Worm (Caenorhabditis elegans) whole organism, young adult: ENCODE data around the gene C09G12.5.
A peak's percentile ranks its signal among the peaks of the same experiment; 100 is the strongest.
"Not testable (repeated sequence)": the region's sequence is repeated elsewhere in the genome, so short reads cannot be mapped to it uniquely, and the experiment has no call there.

ENCODE experiments used
- B0261.1 ChIP-seq: sonication (generic microtip); optimal IDR thresholded peaks from 2 replicates; lab custom pipeline; 2016; ENCODE audit warnings: mild to moderate bottlenecking, missing genetic modification characterization, moderate library complexity, missing compliant biosample characterization
- C17E4.6 ChIP-seq: fragments of 200-800 bp; sonication (Bioruptor generic); IDR thresholded peaks from 2 replicates; pipeline ENCODE4 v1.3.6; 2022; ENCODE audit warnings: missing genetic modification reagents, missing genetic modification characterization, missing compliant biosample characterization
- F33H1.4 ChIP-seq: fragments of 200-800 bp; sonication (Bioruptor generic); IDR thresholded peaks from 2 replicates; pipeline ENCODE4 v1.3.6; 2022; ENCODE audit warnings: missing genetic modification reagents, missing genetic modification characterization, missing compliant biosample characterization
- F49E8.2 ChIP-seq: sonication (generic microtip); optimal IDR thresholded peaks from 3 replicates; lab custom pipeline; 2017; ENCODE audit warnings: missing genetic modification characterization, mild to moderate bottlenecking, missing compliant biosample characterization, antibody characterized with exemption, moderate library complexity; ENCODE audit not compliant: insufficient read depth
- F57A8.1 ChIP-seq: fragments of 200-800 bp; sonication (Bioruptor generic); optimal IDR thresholded peaks from 2 replicates; lab custom pipeline; 2018; ENCODE audit warnings: mild to moderate bottlenecking, missing genetic modification characterization, moderate library complexity, missing compliant biosample characterization
- T07F8.4 ChIP-seq: sonication (generic microtip); optimal IDR thresholded peaks from 2 replicates; lab custom pipeline; 2016; ENCODE audit warnings: mild to moderate bottlenecking, missing genetic modification characterization, moderate library complexity, missing compliant biosample characterization
- Y53G8AR.9 ChIP-seq: fragments of 200-800 bp; sonication (Bioruptor generic); conservative IDR thresholded peaks from 2 replicates; pipeline ENCODE4 v1.3.6; 2022; ENCODE audit warnings: missing genetic modification reagents, missing genetic modification characterization, missing compliant biosample characterization
- ZK185.1 ChIP-seq: sonication (generic microtip); optimal IDR thresholded peaks from 2 replicates; lab custom pipeline; 2016; ENCODE audit warnings: mild to moderate bottlenecking, missing genetic modification characterization, missing compliant biosample characterization; ENCODE audit not compliant: poor library complexity, severe bottlenecking
- aptf-3 ChIP-seq: fragments of 200-800 bp; sonication (Bioruptor generic); IDR thresholded peaks from 2 replicates; pipeline ENCODE4 v1.3.6; 2022; ENCODE audit warnings: missing genetic modification characterization, missing compliant biosample characterization
- ceh-40 ChIP-seq: fragments of 200-800 bp; sonication (Bioruptor generic); IDR thresholded peaks from 2 replicates; pipeline ENCODE4 v1.3.6; 2022; ENCODE audit warnings: missing genetic modification characterization, missing compliant biosample characterization
- chd-7 ChIP-seq: sonication (generic microtip); optimal IDR thresholded peaks from 2 replicates; lab custom pipeline; 2016; ENCODE audit warnings: mild to moderate bottlenecking, missing genetic modification characterization, moderate library complexity, missing compliant biosample characterization
- dox-1 ChIP-seq: fragments of 200-800 bp; sonication (Bioruptor generic); IDR thresholded peaks from 2 replicates; pipeline ENCODE4 v1.3.6; 2022; ENCODE audit warnings: missing genetic modification reagents, missing genetic modification characterization, missing compliant biosample characterization
- dpff-1 ChIP-seq: sonication (generic microtip); optimal IDR thresholded peaks from 2 replicates; lab custom pipeline; 2017; ENCODE audit warnings: mild to moderate bottlenecking, missing genetic modification characterization, missing compliant biosample characterization
- dpl-1 ChIP-seq: fragments of 150-350 bp; optimal IDR thresholded peaks from 2 replicates; lab custom pipeline; 2014; ENCODE audit warnings: missing biosample characterization, missing genetic modification reagents, missing genetic modification characterization
- efl-1 ChIP-seq: fragments of 150-350 bp; optimal IDR thresholded peaks from 2 replicates; lab custom pipeline; 2014; ENCODE audit warnings: missing biosample characterization, missing genetic modification reagents, missing genetic modification characterization
- egl-18 ChIP-seq: fragments of 200-800 bp; sonication (Bioruptor generic); IDR thresholded peaks from 2 replicates; pipeline ENCODE4 v1.3.6; 2022; ENCODE audit warnings: missing genetic modification reagents, missing genetic modification characterization, missing compliant biosample characterization
- egl-44 ChIP-seq: fragments of 200-800 bp; sonication (Bioruptor generic); IDR thresholded peaks from 2 replicates; pipeline ENCODE4 v1.3.6; 2022; ENCODE audit warnings: missing genetic modification reagents, missing genetic modification characterization, missing compliant biosample characterization
- gei-17 ChIP-seq: fragments of 200-800 bp; sonication (Bioruptor generic); optimal IDR thresholded peaks from 2 replicates; lab custom pipeline; 2018; ENCODE audit warnings: mild to moderate bottlenecking, missing genetic modification characterization, missing compliant biosample characterization
- let-526 ChIP-seq: fragments of 200-800 bp; sonication (Bioruptor generic); IDR thresholded peaks from 2 replicates; pipeline ENCODE4 v1.3.6; 2022; ENCODE audit warnings: missing genetic modification reagents, missing genetic modification characterization, missing compliant biosample characterization
- lin-35 ChIP-seq, 3 experiments: fragments of 150-350 bp in 2 of 3; sonication (generic microtip) in 1 of 3; optimal IDR thresholded peaks; 2 replicates each; lab custom pipeline; 2014 to 2018; ENCODE audit warnings: missing biosample characterization in 3 of 3, missing genetic modification characterization in 3 of 3, missing genetic modification reagents in 3 of 3
- lin-40 ChIP-seq: sonication (generic microtip); optimal IDR thresholded peaks from 2 replicates; lab custom pipeline; 2016; ENCODE audit warnings: missing genetic modification characterization, mild to moderate bottlenecking, missing compliant biosample characterization, missing genotype, missing genetic modification reagents
- madf-6 ChIP-seq: fragments of 200-800 bp; sonication (Bioruptor generic); IDR thresholded peaks from 2 replicates; pipeline ENCODE4 v1.3.6; 2022; ENCODE audit warnings: missing genetic modification reagents, missing genetic modification characterization, missing compliant biosample characterization
- nhr-90 ChIP-seq: sonication (generic microtip); optimal IDR thresholded peaks from 2 replicates; lab custom pipeline; 2016; ENCODE audit warnings: missing genotype, mild to moderate bottlenecking, missing genetic modification characterization, missing compliant biosample characterization
- pha-4 ChIP-seq: fragments of 150-350 bp; sonication (generic microtip); optimal IDR thresholded peaks from 2 replicates; lab custom pipeline; 2014; ENCODE audit warnings: missing biosample characterization, missing genetic modification reagents, missing genetic modification characterization
- rpc-1 ChIP-seq, 2 experiments: fragments of 150-350 bp in 1 of 2; sonication (generic microtip) in 1 of 2; optimal IDR thresholded peaks; 2 replicates each; lab custom pipeline; 2014 to 2018; ENCODE audit warnings: missing biosample characterization in 1 of 2, missing genetic modification characterization in 1 of 2, missing genetic modification reagents in 1 of 2, missing genotype in 1 of 2
- snpc-1.3 ChIP-seq: sonication (generic microtip); optimal IDR thresholded peaks from 2 replicates; lab custom pipeline; 2017; ENCODE audit warnings: missing genetic modification characterization, mild to moderate bottlenecking, missing compliant biosample characterization, antibody characterized with exemption, moderate library complexity, missing genotype, missing genetic modification reagents; ENCODE audit not compliant: insufficient read depth
- sptf-2 ChIP-seq: fragments of 200-800 bp; sonication (Bioruptor generic); optimal IDR thresholded peaks from 2 replicates; lab custom pipeline; 2018; ENCODE audit warnings: mild to moderate bottlenecking, missing genetic modification characterization, missing compliant biosample characterization
- tlf-1 ChIP-seq: fragments of 200-800 bp; sonication (Bioruptor generic); optimal IDR thresholded peaks from 2 replicates; lab custom pipeline; 2018; ENCODE audit warnings: mild to moderate bottlenecking, missing genetic modification characterization, missing compliant biosample characterization
- unc-62 ChIP-seq: fragments of 150-350 bp; optimal IDR thresholded peaks from 2 replicates; lab custom pipeline; 2014; ENCODE audit warnings: missing biosample characterization, missing genetic modification reagents, missing genetic modification characterization
- zfh-2 ChIP-seq: fragments of 200-800 bp; sonication (Bioruptor generic); conservative IDR thresholded peaks from 2 replicates; pipeline ENCODE4 v1.3.6; 2022; ENCODE audit warnings: missing genetic modification reagents, missing genetic modification characterization, missing compliant biosample characterization
- ztf-18 ChIP-seq: sonication (generic microtip); optimal IDR thresholded peaks from 2 replicates; lab custom pipeline; 2016; ENCODE audit warnings: missing genotype, mild to moderate bottlenecking, missing genetic modification characterization, missing compliant biosample characterization
- ztf-26 ChIP-seq: sonication (generic microtip); optimal IDR thresholded peaks from 2 replicates; lab custom pipeline; 2017; ENCODE audit warnings: missing genetic modification characterization, missing compliant biosample characterization
- ztf-3 ChIP-seq: fragments of 200-800 bp; sonication (Bioruptor generic); optimal IDR thresholded peaks from 2 replicates; lab custom pipeline; 2018; ENCODE audit warnings: mild to moderate bottlenecking, missing genetic modification characterization, missing compliant biosample characterization

Gene C09G12.5

DNA sequence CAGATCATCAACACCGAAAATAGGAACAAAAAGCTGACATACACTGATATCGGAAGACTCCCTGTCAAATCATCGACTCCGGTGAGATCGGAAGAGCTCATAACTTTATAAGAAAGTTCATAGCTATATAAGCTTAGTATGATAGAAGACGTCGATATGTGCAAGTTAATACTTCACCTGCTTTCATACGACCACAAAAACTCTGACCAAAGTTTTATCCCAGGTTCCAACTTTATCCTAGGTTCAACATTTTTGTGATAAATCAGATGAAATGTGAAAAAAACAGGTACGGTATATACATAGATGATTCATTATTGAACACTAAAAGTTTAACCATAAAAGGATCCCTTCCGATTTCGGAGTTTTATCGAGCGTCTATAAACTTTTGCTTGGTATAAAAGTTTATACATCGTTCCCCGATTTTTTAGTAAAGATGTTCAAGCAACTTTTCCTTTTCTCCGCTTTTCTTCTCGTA, at the start of gene C09G12.5, which contains the start of gene srz-70:
Gene C09G12.5, plus strand, starts transcription at position 425 of the 475 bp plus-strand sequence.
Gene srz-70, minus strand, starts transcription at position 101 of the 475 bp plus-strand sequence.
- TF ChIP-seq Y53G8AR.9 (GFP tag; lab: Robert Waterston, UW) (no peak), ztf-18 (tag; lab: Kevin White, UChicago) (no peak), C17E4.6 (GFP tag; lab: Robert Waterston, UW) (no peak), egl-44 (GFP tag; lab: Robert Waterston, UW) (no peak), rpc-1 (optimal IDR thresholded peaks at IDR 0.05; lab: Kevin White, UChicago) (no peak), rpc-1 (tag; optimal IDR thresholded peaks at IDR 0.05; lab: Kevin White, UChicago) (no peak), gei-17 (GFP tag; lab: Kevin White, UChicago) (no peak), ZK185.1 (tag; lab: Kevin White, UChicago) (no peak), F49E8.2 (tag; lab: Kevin White, UChicago) (no peak), nhr-90 (tag; lab: Kevin White, UChicago) (no peak), efl-1 (GFP tag; lab: Kevin White, UChicago) (no peak), aptf-3 (GFP tag; lab: Robert Waterston, UW) (no peak), ceh-40 (no peak), lin-35 (GFP tag; optimal IDR thresholded peaks at IDR 0.05; lab: Kevin White, UChicago) (no peak), F57A8.1 (GFP tag; lab: Kevin White, UChicago) (no peak), chd-7 (tag; lab: Kevin White, UChicago) (no peak), F33H1.4 (GFP tag; lab: Robert Waterston, UW) (no peak)

DNA sequence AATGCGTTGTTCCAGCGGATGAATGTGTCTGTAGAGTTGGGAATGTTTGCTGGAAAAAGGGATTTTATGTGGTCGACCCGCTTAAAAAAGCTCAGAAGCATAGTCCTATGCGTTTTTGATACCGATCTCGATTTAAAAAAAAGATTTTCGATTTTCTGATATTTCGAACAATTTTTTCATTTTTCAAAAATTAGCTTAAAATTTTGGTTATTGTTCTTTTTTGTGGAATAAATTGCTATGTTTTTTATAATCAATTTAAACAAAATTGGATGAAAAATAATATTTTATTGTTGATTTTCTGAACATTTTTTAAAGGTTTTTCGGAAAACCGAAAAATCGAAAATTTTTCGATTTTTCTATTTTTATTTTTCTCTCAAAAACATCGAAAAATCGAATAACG, 45.7 kb upstream of the C09G12.5 start, which contains the start of gene C04C3.7:
Gene C04C3.7, minus strand, starts transcription at position 101 of the 400 bp plus-strand sequence.
- TF ChIP-seq B0261.1 (tag; lab: Kevin White, UChicago); tlf-1; let-526: not testable (repeated sequence)

DNA sequence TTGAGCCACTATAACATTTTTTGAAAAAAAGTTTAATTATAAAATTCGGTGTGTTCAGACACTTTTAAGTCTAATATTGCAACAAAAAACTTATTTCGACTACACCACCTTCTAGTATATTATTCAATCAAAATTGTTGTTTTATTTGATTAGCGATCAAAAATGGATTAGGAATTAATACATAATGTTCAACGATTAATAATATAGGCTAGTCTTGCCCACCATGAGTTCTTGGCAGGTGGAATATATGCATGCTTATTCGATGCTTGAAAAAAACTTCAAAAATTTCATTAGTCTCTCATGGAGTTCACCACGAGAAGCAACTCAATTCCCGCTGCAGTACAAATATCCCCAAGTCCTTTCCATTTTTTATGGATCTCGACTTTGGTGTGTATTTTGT, 43.1 kb upstream of the C09G12.5 start, which contains the start of gene srz-32:
Gene srz-32, plus strand, starts transcription at position 301 of the 400 bp plus-strand sequence.
- TF ChIP-seq T07F8.4 (tag; lab: Kevin White, UChicago) (no peak), dpl-1 (GFP tag; lab: Kevin White, UChicago) (no peak), nhr-90 (tag; lab: Kevin White, UChicago) (no peak), aptf-3 (GFP tag; lab: Robert Waterston, UW) (no peak), snpc-1.3 (no peak), unc-62 (GFP tag; lab: Kevin White, UChicago) (no peak), dox-1 (GFP tag; lab: Robert Waterston, UW) (no peak), F49E8.2 (tag; lab: Kevin White, UChicago) (no peak), tlf-1 (no peak), rpc-1 (optimal IDR thresholded peaks at IDR 0.05; lab: Kevin White, UChicago) (no peak), rpc-1 (tag; optimal IDR thresholded peaks at IDR 0.05; lab: Kevin White, UChicago) (no peak), egl-18 (GFP tag; lab: Robert Waterston, UW) (no peak), ztf-26 (tag; lab: Kevin White, UChicago) (no peak), dpff-1 (tag; lab: Kevin White, UChicago) (no peak)

ce11 chrIV:3438022-3438421, 41.1 kb upstream of the C09G12.5 start, which contains the start of gene grd-13:
grd-13 (plus strand) TSS chrIV:3438312.
- TF ChIP-seq pha-4 (tag; lab: Kevin White, UChicago): no peak
- no peak for TF ChIP-seq sptf-2
- no peak for TF ChIP-seq madf-6
- TF ChIP-seq, all 124 proteins: peak for 0

DNA sequence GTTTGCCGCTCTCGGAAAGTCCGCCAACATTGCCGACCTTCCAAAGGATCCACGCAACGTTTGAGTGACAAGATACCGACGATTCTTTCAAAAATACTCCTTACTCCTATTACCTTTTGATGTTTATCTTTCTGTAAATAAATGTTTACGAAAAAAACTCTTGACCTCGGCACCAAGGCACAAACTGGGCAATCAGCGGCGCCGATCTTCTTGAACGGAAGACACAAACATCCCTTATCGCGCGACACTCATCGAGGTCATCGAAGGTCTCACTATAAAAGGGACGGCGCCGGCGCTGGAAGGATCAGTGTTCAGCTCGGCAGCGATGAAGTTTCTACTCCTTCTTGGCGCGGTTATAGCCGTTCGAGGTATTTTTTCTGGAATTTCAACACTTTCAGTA, 39.8 kb upstream of the C09G12.5 start, which contains the start of gene grd-3:
Gene grd-3, plus strand, starts transcription at position 302 of the 400 bp plus-strand sequence.
- TF ChIP-seq B0261.1 (tag; lab: Kevin White, UChicago) (no peak), lin-40 (tag; lab: Kevin White, UChicago) (no peak), zfh-2 (GFP tag; lab: Robert Waterston, UW) (0 out of 2 replicates have a peak, but pooled peaks have one; percentile 5), ztf-3 (no peak)
